Worm (Caenorhabditis elegans) whole organism, L4 larva: Measurements from ENCODE around the gene F52C9.3.

Source experiments
- D1046.2 ChIP-seq: fragments of 200-800 bp; sonication (Bioruptor generic); IDR thresholded peaks from 2 replicates; pipeline ENCODE4 v1.3.6; 2022; ENCODE audit warnings: missing genetic modification characterization, missing compliant biosample characterization
- F26F4.8 ChIP-seq: fragments of 200-800 bp; sonication (Bioruptor generic); conservative IDR thresholded peaks from 2 replicates; pipeline ENCODE4 v1.3.6; 2022; ENCODE audit warnings: missing genetic modification characterization, missing compliant biosample characterization
- F44E2.7 ChIP-seq: fragments of 200-800 bp; sonication (Bioruptor generic); IDR thresholded peaks from 2 replicates; pipeline ENCODE4 v2.1.2; 2022; ENCODE audit warnings: missing genetic modification characterization, missing compliant biosample characterization
- R02D3.7 ChIP-seq: fragments of 150-350 bp; sonication (generic microtip); optimal IDR thresholded peaks from 3 replicates; lab custom pipeline; 2014; ENCODE audit warnings: missing biosample characterization, missing genetic modification characterization
- T20F7.1 ChIP-seq: fragments of 200-800 bp; sonication (Bioruptor generic); optimal IDR thresholded peaks from 2 replicates; lab custom pipeline; 2018; ENCODE audit warnings: mild to moderate bottlenecking, missing genetic modification characterization, missing compliant biosample characterization
- Y105C5A.15 ChIP-seq: fragments of 200-800 bp; sonication (Bioruptor generic); IDR thresholded peaks from 2 replicates; pipeline ENCODE4 v1.3.6; 2022; ENCODE audit warnings: missing genetic modification characterization, missing compliant biosample characterization
- Y5F2A.4 ChIP-seq: fragments of 200-800 bp; sonication (Bioruptor generic); optimal IDR thresholded peaks from 2 replicates; lab custom pipeline; 2018; ENCODE audit warnings: mild to moderate bottlenecking, missing genetic modification characterization, missing compliant biosample characterization
- Y75B8A.6 ChIP-seq: fragments of 200-800 bp; sonication (Bioruptor generic); IDR thresholded peaks from 2 replicates; pipeline ENCODE4 v1.3.6; 2022; ENCODE audit warnings: missing genetic modification reagents, missing genetic modification characterization, missing compliant biosample characterization
- aly-2 ChIP-seq: sonication (generic microtip); optimal IDR thresholded peaks from 2 replicates; lab custom pipeline; 2018; ENCODE audit warnings: missing biosample characterization, missing genetic modification characterization
- ama-1 ChIP-seq: fragments of 150-350 bp; optimal IDR thresholded peaks from 2 replicates; lab custom pipeline; 2014; ENCODE audit warnings: inconsistent platforms, mixed read lengths
- arid-1 ChIP-seq: fragments of 200-800 bp; sonication (Bioruptor generic); conservative IDR thresholded peaks from 2 replicates; pipeline ENCODE4 v1.3.6; 2022; ENCODE audit warnings: missing genetic modification reagents, missing genetic modification characterization, missing compliant biosample characterization
- ctbp-1 ChIP-seq: fragments of 200-800 bp; sonication (Bioruptor generic); IDR thresholded peaks from 2 replicates; pipeline ENCODE4 v1.3.6; 2022; ENCODE audit warnings: missing genetic modification reagents, missing genetic modification characterization, missing compliant biosample characterization
- fkh-10 ChIP-seq: fragments of 150-350 bp; optimal IDR thresholded peaks from 2 replicates; lab custom pipeline; 2014; ENCODE audit warnings: missing biosample characterization, missing genetic modification reagents, missing genetic modification characterization
- hlh-11 ChIP-seq: fragments of 200-800 bp; sonication (Bioruptor generic); optimal IDR thresholded peaks from 2 replicates; lab custom pipeline; 2018; ENCODE audit warnings: mild to moderate bottlenecking, missing genetic modification characterization, missing compliant biosample characterization
- hmg-1.1 ChIP-seq: fragments of 200-800 bp; sonication (Bioruptor generic); IDR thresholded peaks from 2 replicates; pipeline ENCODE4 v1.3.6; 2022; ENCODE audit warnings: missing genetic modification reagents, missing genetic modification characterization, missing compliant biosample characterization
- jun-1 ChIP-seq: fragments of 150-350 bp; optimal IDR thresholded peaks from 2 replicates; lab custom pipeline; 2014; ENCODE audit warnings: missing biosample characterization, missing genetic modification reagents, missing genetic modification characterization
- lin-15B ChIP-seq: fragments of 150-350 bp; sonication (generic microtip); optimal IDR thresholded peaks from 3 replicates; lab custom pipeline; 2014; ENCODE audit warnings: missing biosample characterization, missing genetic modification characterization
- lin-38 ChIP-seq: fragments of 200-800 bp; sonication (Bioruptor generic); IDR thresholded peaks from 2 replicates; pipeline ENCODE4 v1.3.6; 2022; ENCODE audit warnings: missing genetic modification reagents, missing genetic modification characterization, missing compliant biosample characterization
- lin-39 ChIP-seq: fragments of 150-350 bp; optimal IDR thresholded peaks from 2 replicates; lab custom pipeline; 2014; ENCODE audit warnings: missing biosample characterization, missing genetic modification reagents, missing genetic modification characterization
- lsy-2 ChIP-seq, 2 experiments: fragments of 150-350 bp in 1 of 2; sonication (generic microtip) in 1 of 2; optimal IDR thresholded peaks; 2 replicates each; lab custom pipeline; 2014 to 2017; ENCODE audit warnings: missing biosample characterization in 2 of 2, missing genetic modification characterization in 2 of 2
- mdl-1 ChIP-seq, 2 experiments: fragments of 150-350 bp in 1 of 2; sonication (generic microtip) in 1 of 2; optimal IDR thresholded peaks; 2 replicates each; lab custom pipeline; 2014 to 2017; ENCODE audit warnings: missing biosample characterization in 2 of 2, missing genetic modification characterization in 2 of 2
- mep-1 ChIP-seq: fragments of 150-350 bp; sonication (generic microtip); optimal IDR thresholded peaks from 3 replicates; lab custom pipeline; 2014; ENCODE audit warnings: missing biosample characterization, missing genetic modification characterization
- mxl-2 ChIP-seq: fragments of 200-800 bp; sonication (Bioruptor generic); conservative IDR thresholded peaks from 2 replicates; pipeline ENCODE4 v1.3.6; 2022; ENCODE audit warnings: missing genetic modification reagents, missing genetic modification characterization, missing compliant biosample characterization
- nhr-102 ChIP-seq: sonication (generic microtip); optimal IDR thresholded peaks from 2 replicates; lab custom pipeline; 2016; ENCODE audit warnings: mild to moderate bottlenecking, missing genetic modification characterization, moderate library complexity, missing compliant biosample characterization
- nhr-237 ChIP-seq: sonication (generic microtip); optimal IDR thresholded peaks from 2 replicates; lab custom pipeline; 2017; ENCODE audit warnings: missing biosample characterization, missing genetic modification characterization
- nhr-25 ChIP-seq: sonication (generic microtip); optimal IDR thresholded peaks from 2 replicates; lab custom pipeline; 2017; ENCODE audit warnings: missing genetic modification characterization, mild to moderate bottlenecking, missing compliant biosample characterization, antibody characterized with exemption, moderate library complexity, borderline replicate concordance; ENCODE audit not compliant: insufficient read depth
- nhr-6 ChIP-seq: fragments of 150-350 bp; optimal IDR thresholded peaks from 2 replicates; lab custom pipeline; 2014; ENCODE audit warnings: missing biosample characterization, missing genetic modification characterization
- nhr-76 ChIP-seq: fragments of 150-350 bp; optimal IDR thresholded peaks from 2 replicates; lab custom pipeline; 2014; ENCODE audit warnings: missing biosample characterization, missing genetic modification characterization
- nhr-77 ChIP-seq: fragments of 150-350 bp; optimal IDR thresholded peaks from 2 replicates; lab custom pipeline; 2014; ENCODE audit warnings: missing biosample characterization, missing genetic modification characterization
- pha-4 ChIP-seq, 2 experiments: fragments of 150-350 bp in 1 of 2; fragments of 200-800 bp in 1 of 2; sonication (Bioruptor generic) in 1 of 2; IDR thresholded peaks in 1 of 2; optimal IDR thresholded peaks in 1 of 2; 2 replicates each; pipeline versions ENCODE4 v1.3.6 to Lab custom; 2014 to 2022; ENCODE audit warnings: missing genetic modification characterization in 2 of 2, missing genetic modification reagents in 2 of 2, missing biosample characterization in 1 of 2, missing compliant biosample characterization in 1 of 2
- pqm-1 ChIP-seq: sonication (generic microtip); optimal IDR thresholded peaks from 2 replicates; lab custom pipeline; 2017; ENCODE audit warnings: missing biosample characterization, missing genetic modification characterization
- rbr-2 ChIP-seq: sonication (generic microtip); optimal IDR thresholded peaks from 2 replicates; lab custom pipeline; 2016; ENCODE audit warnings: missing genotype, missing genetic modification characterization, missing compliant biosample characterization
- sdz-12 ChIP-seq: fragments of 200-800 bp; sonication (Bioruptor generic); optimal IDR thresholded peaks from 2 replicates; lab custom pipeline; 2018; ENCODE audit warnings: mild to moderate bottlenecking, missing genetic modification characterization, missing compliant biosample characterization
- skn-1 ChIP-seq: fragments of 150-350 bp; optimal IDR thresholded peaks from 2 replicates; lab custom pipeline; 2014; ENCODE audit warnings: missing biosample characterization, missing genetic modification characterization
- snpc-1.2 ChIP-seq: fragments of 200-800 bp; sonication (Bioruptor generic); IDR thresholded peaks from 2 replicates; pipeline ENCODE4 v1.3.6; 2022; ENCODE audit warnings: missing genetic modification reagents, missing genetic modification characterization, missing compliant biosample characterization
- snpc-4 ChIP-seq: fragments of 150-350 bp; optimal IDR thresholded peaks from 2 replicates; lab custom pipeline; 2014; ENCODE audit warnings: missing biosample characterization, missing genetic modification characterization
- spr-1 ChIP-seq: sonication (generic microtip); optimal IDR thresholded peaks from 2 replicates; lab custom pipeline; 2016; ENCODE audit warnings: mild to moderate bottlenecking, missing genetic modification characterization, missing compliant biosample characterization
- spr-3 ChIP-seq: fragments of 200-800 bp; sonication (Bioruptor generic); optimal IDR thresholded peaks from 2 replicates; lab custom pipeline; 2018; ENCODE audit warnings: mild to moderate bottlenecking, missing genetic modification characterization, missing compliant biosample characterization
- tra-1 ChIP-seq: fragments of 200-800 bp; sonication (Bioruptor generic); IDR thresholded peaks from 2 replicates; pipeline ENCODE4 v1.3.6; 2022; ENCODE audit warnings: missing genetic modification reagents, missing genetic modification characterization, missing compliant biosample characterization
- unc-62 ChIP-seq, 3 experiments: fragments of 150-350 bp in 1 of 3; sonication (generic microtip); optimal IDR thresholded peaks in 2 of 3; peaks in 1 of 3; 1 replicate in 1 of 3; 2 replicates in 2 of 3; lab custom pipeline; 2014 to 2017; ENCODE audit warnings: missing biosample characterization in 3 of 3, missing genetic modification characterization in 3 of 3, missing genetic modification reagents in 3 of 3, missing genotype in 1 of 3
- zip-2 ChIP-seq: fragments of 150-350 bp; optimal IDR thresholded peaks from 2 replicates; lab custom pipeline; 2014; ENCODE audit warnings: missing biosample characterization, missing genetic modification characterization
- ztf-7 ChIP-seq: fragments of 150-350 bp; optimal IDR thresholded peaks from 2 replicates; lab custom pipeline; 2014; ENCODE audit warnings: missing biosample characterization, missing genetic modification characterization

Gene F52C9.3

DNA sequence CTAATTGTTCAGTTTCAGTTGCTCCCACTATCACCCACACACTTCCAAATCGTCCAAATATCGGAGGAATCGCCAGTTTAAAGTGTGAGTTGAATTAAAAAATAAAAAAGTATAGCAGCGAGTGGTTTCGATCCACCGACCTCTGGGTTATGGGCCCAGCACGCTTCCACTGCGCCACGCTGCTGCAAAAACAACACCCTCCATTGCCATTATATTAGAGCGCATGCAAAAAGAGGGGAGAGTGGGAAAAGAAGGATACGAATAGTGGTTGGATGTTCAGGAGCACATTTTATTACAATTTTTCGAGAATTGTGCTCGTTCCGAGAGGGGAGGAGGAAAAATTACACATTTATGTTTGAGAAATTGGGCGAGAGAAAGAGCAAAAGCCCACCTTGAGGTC, 26.8 kb upstream of the F52C9.3 start (continued):
- TF ChIP-seq hmg-1.1 (GFP tag; lab: Robert Waterston, UW) (peak; percentile 86), aly-2 (no peak), F44E2.7 (GFP tag; lab: Robert Waterston, UW) (peak; percentile 68; the same call in 1 of the 2 replicates), nhr-25 (tag; lab: Kevin White, UChicago) (no peak), mdl-1 (tag; optimal IDR thresholded peaks at IDR 0.05; lab: Kevin White, UChicago) (peak in 1 of 2 experiments; percentile 52), unc-62 (GFP tag; optimal IDR thresholded peaks at IDR 0.05 in 1 of 2; lab: Kevin White, UChicago) (peak in 1 of 2 experiments; percentile 27), unc-62 (tag; optimal IDR thresholded peaks at IDR 0.05; lab: Kevin White, UChicago) (no peak), fkh-10 (GFP tag; lab: Kevin White, UChicago) (no peak), lsy-2 (tag; optimal IDR thresholded peaks at IDR 0.05; lab: Kevin White, UChicago) (no peak), Y75B8A.6 (GFP tag; lab: Robert Waterston, UW) (0 out of 2 replicates have a peak, but pooled peaks have one; percentile 80), nhr-6 (no peak), D1046.2 (GFP tag; lab: Robert Waterston, UW) (peak; percentile 81), tra-1 (GFP tag; lab: Robert Waterston, UW) (peak; percentile 89; the same call in 1 of the 2 replicates), snpc-1.2 (GFP tag; lab: Robert Waterston, UW) (peak; percentile 46; the same call in 1 of the 2 replicates), lin-38 (GFP tag; lab: Robert Waterston, UW) (peak; percentile 83), mep-1 (tag; lab: Kevin White, UChicago) (peak; percentile 64), pqm-1 (tag; lab: Kevin White, UChicago) (no peak), rbr-2 (tag; lab: Kevin White, UChicago) (peak; percentile 64), nhr-76 (no peak), sdz-12 (GFP tag; lab: Kevin White, UChicago) (peak; percentile 82), arid-1 (GFP tag; lab: Robert Waterston, UW) (peak; percentile 90), ctbp-1 (peak; percentile 76), hlh-11 (tag; lab: Kevin White, UChicago) (no peak), jun-1 (tag; lab: Kevin White, UChicago) (no peak), lin-15B (tag; lab: Kevin White, UChicago) (no peak), F26F4.8 (GFP tag; lab: Robert Waterston, UW) (peak; percentile 93), Y105C5A.15 (GFP tag; lab: Robert Waterston, UW) (0 out of 2 replicates have a peak, but pooled peaks have one; percentile 47), lin-39 (tag; lab: Kevin White, UChicago) (no peak), pha-4 (GFP tag; IDR thresholded peaks at IDR 0.05; lab: Robert Waterston, UW) (peak; percentile 90), pha-4 (tag; optimal IDR thresholded peaks at IDR 0.05; lab: Kevin White, UChicago) (no peak), spr-1 (tag; lab: Kevin White, UChicago) (peak; percentile 76), mxl-2 (peak; percentile 80), nhr-77 (no peak), snpc-4 (no peak), ztf-7 (tag; lab: Kevin White, UChicago) (no peak)

DNA sequence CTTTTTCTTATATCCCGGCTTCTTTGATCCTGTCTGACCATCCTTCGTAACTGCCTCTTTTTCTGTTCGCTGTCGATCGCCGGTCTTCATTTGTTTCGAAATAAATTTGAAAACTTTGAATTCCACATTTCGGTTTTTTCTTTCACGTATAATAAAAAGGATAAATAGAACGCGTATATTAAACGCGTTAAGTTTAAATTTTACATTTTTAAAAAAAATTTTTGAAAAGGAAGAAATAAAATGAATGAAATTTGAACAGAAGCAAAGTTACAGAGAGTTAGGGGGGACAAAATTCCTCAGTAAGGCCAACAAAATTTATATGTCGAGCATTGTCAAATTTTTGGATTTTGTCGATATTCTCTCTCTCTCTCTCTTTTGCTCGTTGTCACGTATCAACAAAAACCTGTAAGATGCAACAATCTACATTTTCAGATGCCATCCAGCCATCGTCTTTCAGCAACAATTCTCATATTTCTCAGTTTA, 19.9 kb upstream of the F52C9.3 start, which contains the start of the genes T15B12.2 and F52C9.5:
TSS of gene T15B12.2 (minus strand) at position 101 of the 483 bp plus-strand sequence.
TSS of gene F52C9.5 (plus strand) at position 433 of the 483 bp plus-strand sequence.
- TF ChIP-seq T20F7.1 (GFP tag; lab: Kevin White, UChicago) (no peak), zip-2 (tag; lab: Kevin White, UChicago) (no peak), nhr-237 (no peak), mdl-1 (tag; optimal IDR thresholded peaks at IDR 0.05; lab: Kevin White, UChicago) (no peak), Y5F2A.4 (GFP tag; lab: Kevin White, UChicago) (no peak), sdz-12 (GFP tag; lab: Kevin White, UChicago) (no peak), nhr-102 (tag; lab: Kevin White, UChicago) (no peak), spr-3 (no peak), F44E2.7 (GFP tag; lab: Robert Waterston, UW) (no peak), skn-1 (tag; lab: Kevin White, UChicago) (no peak), ctbp-1 (no peak), R02D3.7 (tag; lab: Kevin White, UChicago) (no peak), ama-1 (lab: Kevin White, UChicago) (no peak)
